Fruit fly (Drosophila melanogaster) whole organism, pupa: ENCODE results near the gene CG42613.

Experiments used
- CG32121 ChIP-seq: fragments of 200-800 bp; sonication (Bioruptor generic); IDR thresholded peaks from 2 replicates; pipeline ENCODE4 v1.3.6; 2022; ENCODE audit warnings: missing biosample characterization, missing genetic modification characterization
- Pif1A ChIP-seq: fragments of 200-800 bp; sonication (Bioruptor generic); optimal IDR thresholded peaks from 3 replicates; lab custom pipeline; 2016; ENCODE audit warnings: missing biosample characterization, missing genetic modification characterization

- no peak for TF ChIP-seq Pif1A (GFP tag; lab: Kevin White, UChicago)
- peak; percentile 60; the same call in 1 of the 2 replicates for TF ChIP-seq CG32121
Measured at dm6 chr3R:18905921-18906878, 22.8 kb upstream of the CG42613 start, which contains the start of gene EndoA.
